Fruit fly (Drosophila melanogaster): ENCODE data around the gene CG6813.

CG6813 gene

DNA sequence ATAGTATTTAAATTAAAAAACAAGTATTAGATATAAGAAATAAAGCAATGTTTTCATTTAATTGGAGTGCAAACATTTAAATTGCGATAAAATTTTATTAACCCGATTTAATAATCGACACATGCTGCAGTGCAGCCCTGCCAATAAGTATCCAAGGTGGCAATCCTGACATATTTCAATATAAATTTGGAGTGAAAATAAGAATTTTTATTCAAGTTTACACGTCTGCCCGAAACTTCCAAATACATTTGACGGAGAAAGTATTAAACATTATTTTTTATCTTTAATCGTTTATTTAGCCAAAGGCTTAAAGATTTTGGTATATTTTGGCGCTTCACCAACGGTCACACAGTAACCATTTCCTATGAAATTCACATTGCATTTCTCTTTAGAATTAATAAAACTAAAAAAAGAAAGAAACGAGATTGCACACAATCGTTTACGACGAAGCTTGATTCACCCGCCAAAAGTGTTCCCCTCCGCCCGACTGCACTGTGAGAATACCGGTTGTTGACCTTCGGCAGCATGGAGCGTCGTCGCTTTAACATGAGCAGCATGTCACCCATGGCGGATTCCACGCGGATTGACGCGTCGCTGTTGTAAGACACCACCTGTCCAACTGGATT is 2.1 kb upstream of the CG6813 start, which contains the start of gene CG14712 (continued):
- no peak for TF ChIP-seq CG3281 (GFP tag; optimal IDR thresholded peaks at IDR 0.05)
- peak; percentile 44 for TF ChIP-seq CG34224 (GFP tag; IDR thresholded peaks at IDR 0.05; ENCODE audit: partially characterized antibody)
- no peak for TF ChIP-seq Hand (GFP tag; optimal IDR thresholded peaks at IDR 0.05)
- TF ChIP-seq CkIIα-i1 (GFP tag; IDR thresholded peaks at IDR 0.05) = no peak
- peak; percentile 11 for TF ChIP-seq CG13775 (GFP tag; optimal IDR thresholded peaks at IDR 0.05)
- no peak for TF ChIP-seq CG12155 (GFP tag; optimal IDR thresholded peaks at IDR 0.05)
- TF ChIP-seq gsb (GFP tag; IDR thresholded peaks at IDR 0.05) = no peak
- TF ChIP-seq slp2 (GFP tag; optimal IDR thresholded peaks at IDR 0.05) = no peak
- peak; percentile 80 for TF ChIP-seq HLH4C (GFP tag; IDR thresholded peaks at IDR 0.05; ENCODE audit: partially characterized antibody)
- peak; percentile 39 for TF ChIP-seq mam (GFP tag; optimal IDR thresholded peaks at IDR 0.05)
- TF ChIP-seq CG8290 (GFP tag; optimal IDR thresholded peaks at IDR 0.05) = no peak
- TF ChIP-seq CG8290 (tag; optimal IDR thresholded peaks at IDR 0.05) = no peak
- TF ChIP-seq fd102C (GFP tag; optimal IDR thresholded peaks at IDR 0.05) = no peak
- TF ChIP-seq CG16813 (GFP tag; IDR thresholded peaks at IDR 0.05; ENCODE audit: partially characterized antibody) = peak; percentile 27; the same call in 1 of the 3 replicates
- TF ChIP-seq bsh (GFP tag; optimal IDR thresholded peaks at IDR 0.05) = no peak
- no peak for TF ChIP-seq en (GFP tag; optimal IDR thresholded peaks at IDR 0.05)
- TF ChIP-seq CG3407 (GFP tag; optimal IDR thresholded peaks at IDR 0.05) = no peak
- TF ChIP-seq mirr (GFP tag; optimal IDR thresholded peaks at IDR 0.05) = no peak
- 0 out of 3 replicates have a peak, but pooled peaks have one; percentile 25 for TF ChIP-seq Opbp (GFP tag; IDR thresholded peaks at IDR 0.05; ENCODE audit: partially characterized antibody)
- no peak for TF ChIP-seq pita (GFP tag; optimal IDR thresholded peaks at IDR 0.05)
- TF ChIP-seq kay (GFP tag; optimal IDR thresholded peaks at IDR 0.05) = no peak
- TF ChIP-seq Dip2 (GFP tag; IDR thresholded peaks at IDR 0.05) = no peak
- TF ChIP-seq CG12219 (GFP tag; optimal IDR thresholded peaks at IDR 0.05) = no peak
- TF ChIP-seq CG13296 (GFP tag; optimal IDR thresholded peaks at IDR 0.05) = no peak
- no peak for TF ChIP-seq CG11093 (GFP tag; IDR thresholded peaks at IDR 0.05)
- TF ChIP-seq BtbVII (GFP tag; optimal IDR thresholded peaks at IDR 0.05) = no peak
- no peak for TF ChIP-seq p53 (GFP tag; optimal IDR thresholded peaks at IDR 0.05)
- TF ChIP-seq CG1602 (GFP tag; optimal IDR thresholded peaks at IDR 0.05) = no peak
- TF ChIP-seq Dip3 (GFP tag; optimal IDR thresholded peaks at IDR 0.05) = no peak
- no peak for TF ChIP-seq CG16815 (GFP tag; optimal IDR thresholded peaks at IDR 0.05)
- no peak for TF ChIP-seq CG17612 (GFP tag; IDR thresholded peaks at IDR 0.05)
- no peak for TF ChIP-seq CG7839 (tag; optimal IDR thresholded peaks at IDR 0.05)
- TF ChIP-seq CG13287 (GFP tag; IDR thresholded peaks at IDR 0.05; ENCODE audit: partially characterized antibody) = peak; percentile 78
- no peak for TF ChIP-seq CG32772 (GFP tag; IDR thresholded peaks at IDR 0.05)
- TF ChIP-seq Trl (optimal IDR thresholded peaks at IDR 0.05) = no peak
- peak; percentile 18 for TF ChIP-seq Trl (GFP tag; optimal IDR thresholded peaks at IDR 0.05)
- no peak for TF ChIP-seq CG18011 (GFP tag; optimal IDR thresholded peaks at IDR 0.05)
- no peak for TF ChIP-seq pan (optimal IDR thresholded peaks at IDR 0.05)
- TF ChIP-seq pan (GFP tag; optimal IDR thresholded peaks at IDR 0.05 in 1 of 2, IDR thresholded peaks at IDR 0.05 in 1 of 2) = no peak
- TF ChIP-seq ara (GFP tag; IDR thresholded peaks at IDR 0.05) = no peak
- no peak for TF ChIP-seq CG32532 (GFP tag; IDR thresholded peaks at IDR 0.05)
- TF ChIP-seq chif (GFP tag; optimal IDR thresholded peaks at IDR 0.05) = no peak
- no peak for TF ChIP-seq CG13123 (GFP tag; optimal IDR thresholded peaks at IDR 0.05)
- 0 out of 3 replicates have a peak, but pooled peaks have one; percentile 40 for TF ChIP-seq CG6791 (GFP tag; IDR thresholded peaks at IDR 0.05; ENCODE audit: partially characterized antibody)
- TF ChIP-seq HLH3B (GFP tag; IDR thresholded peaks at IDR 0.05) = no peak
- no peak for TF ChIP-seq aop (GFP tag; IDR thresholded peaks at IDR 0.05)
- peak in 1 of 3 experiments; percentile 15 for TF ChIP-seq lola (GFP tag; optimal IDR thresholded peaks at IDR 0.05)
- no peak for TF ChIP-seq CG4404 (GFP tag; IDR thresholded peaks at IDR 0.05)
- TF ChIP-seq CG1603 (tag; optimal IDR thresholded peaks at IDR 0.05) = no peak
- no peak for TF ChIP-seq exex (tag; optimal IDR thresholded peaks at IDR 0.05)
- no peak for TF ChIP-seq scrt (GFP tag; optimal IDR thresholded peaks at IDR 0.05)

All from whole organism, embryonic.